Worm (Caenorhabditis elegans): ENCODE results near the gene C07G1.6.

ce11 chrIV:8236502-8236901, 26.3 kb upstream of the C07G1.6 start, which contains the start of gene nhr-66:
- no peak for TF ChIP-seq pes-1 (GFP tag; IDR thresholded peaks at IDR 0.05)
- TF ChIP-seq ceh-13 (GFP tag; optimal IDR thresholded peaks at IDR 0.05), result no peak
- no peak for TF ChIP-seq tbx-11 (GFP tag; IDR thresholded peaks at IDR 0.05)
- no peak for TF ChIP-seq ama-1 (optimal IDR thresholded peaks at IDR 0.05)
- no peak for TF ChIP-seq ets-7 (tag; optimal IDR thresholded peaks at IDR 0.05)
- TF ChIP-seq B0310.2 (tag; optimal IDR thresholded peaks at IDR 0.05), result no peak
- TF ChIP-seq scrt-1 (GFP tag; IDR thresholded peaks at IDR 0.05), result no peak
